Worm (Caenorhabditis elegans): ENCODE results near the gene math-20.
"Not testable (repeated sequence)": the region's sequence is repeated elsewhere in the genome, so short reads cannot be mapped to it uniquely, and the experiment has no call there.

Gene math-20

DNA sequence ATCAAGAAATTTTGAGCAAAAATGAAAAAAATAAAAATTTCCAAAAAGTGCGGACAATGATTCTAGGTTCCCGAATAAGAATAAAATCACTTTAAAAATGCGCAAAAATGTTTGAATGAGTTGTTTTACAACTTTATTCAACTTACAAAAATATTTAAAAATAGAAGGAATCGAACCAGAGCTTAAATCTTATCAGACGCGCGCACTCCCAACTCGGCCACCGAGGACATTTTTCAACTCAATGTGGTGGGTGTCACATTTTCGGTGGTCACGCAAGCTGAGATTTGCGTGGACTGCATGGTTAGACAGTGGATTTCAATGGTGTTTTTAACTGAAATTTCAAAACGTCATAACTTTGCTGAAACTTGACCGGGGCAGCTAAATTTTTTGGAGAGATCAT is 28.3 kb downstream of the math-20 start:
- peak; percentile 65 for TF ChIP-seq tbp1 (GFP tag; optimal IDR thresholded peaks at IDR 0.05)
- not testable (repeated sequence) for TF ChIP-seq rpc-1 (optimal IDR thresholded peaks at IDR 0.05)
- peak; percentile 28 for TF ChIP-seq rpc-1 (tag; optimal IDR thresholded peaks at IDR 0.05)
- peak; percentile 62; the same call in 1 of the 2 replicates for TF ChIP-seq lin-26 (GFP tag; IDR thresholded peaks at IDR 0.05)

- TF ChIP-seq hmg-20 (GFP tag; IDR thresholded peaks at IDR 0.05): no peak
- TF ChIP-seq mel-28 (tag; optimal IDR thresholded peaks at IDR 0.05; ENCODE audit: borderline replicate concordance): no peak
- TF ChIP-seq tbp1 (GFP tag; optimal IDR thresholded peaks at IDR 0.05): no peak
- TF ChIP-seq B0019.2 (GFP tag; conservative IDR thresholded peaks at IDR 0.05): no peak
- no peak for TF ChIP-seq hmg-1.2 (GFP tag; IDR thresholded peaks at IDR 0.05)
- no peak for TF ChIP-seq B0336.3 (GFP tag; IDR thresholded peaks at IDR 0.05)
- TF ChIP-seq nfya-1 (tag; optimal IDR thresholded peaks at IDR 0.05; ENCODE audit: borderline replicate concordance, insufficient read depth): no peak
- TF ChIP-seq F49E8.2 (tag; optimal IDR thresholded peaks at IDR 0.05; ENCODE audit: insufficient read depth): no peak
- TF ChIP-seq pbrm-1 (GFP tag; IDR thresholded peaks at IDR 0.05): no peak
- no peak for TF ChIP-seq dox-1 (GFP tag; IDR thresholded peaks at IDR 0.05)
- no peak for TF ChIP-seq madf-3 (GFP tag; IDR thresholded peaks at IDR 0.05)
- TF ChIP-seq chd-7 (tag; optimal IDR thresholded peaks at IDR 0.05): no peak
- no peak for TF ChIP-seq ceh-40 (GFP tag; IDR thresholded peaks at IDR 0.05)
- no peak for TF ChIP-seq nhr-90 (tag; optimal IDR thresholded peaks at IDR 0.05)
- no peak for TF ChIP-seq unc-62 (GFP tag; optimal IDR thresholded peaks at IDR 0.05)
- no peak for TF ChIP-seq pha-4 (tag; optimal IDR thresholded peaks at IDR 0.05)
- no peak for TF ChIP-seq cebp-2 (GFP tag; IDR thresholded peaks at IDR 0.05)
- no peak for TF ChIP-seq akir-1 (GFP tag; optimal IDR thresholded peaks at IDR 0.05)
- TF ChIP-seq him-1 (tag; optimal IDR thresholded peaks at IDR 0.05): no peak
- no peak for TF ChIP-seq cebp-1 (GFP tag; IDR thresholded peaks at IDR 0.05)
- TF ChIP-seq cebp-1 (tag; optimal IDR thresholded peaks at IDR 0.05): no peak
These were observed 30.2 kb downstream of the math-20 start, which contains the start of gene bath-21 for ce11 chrII:2026525-2026924. TSS of gene bath-21 (minus strand) at chrII:2026625.

DNA sequence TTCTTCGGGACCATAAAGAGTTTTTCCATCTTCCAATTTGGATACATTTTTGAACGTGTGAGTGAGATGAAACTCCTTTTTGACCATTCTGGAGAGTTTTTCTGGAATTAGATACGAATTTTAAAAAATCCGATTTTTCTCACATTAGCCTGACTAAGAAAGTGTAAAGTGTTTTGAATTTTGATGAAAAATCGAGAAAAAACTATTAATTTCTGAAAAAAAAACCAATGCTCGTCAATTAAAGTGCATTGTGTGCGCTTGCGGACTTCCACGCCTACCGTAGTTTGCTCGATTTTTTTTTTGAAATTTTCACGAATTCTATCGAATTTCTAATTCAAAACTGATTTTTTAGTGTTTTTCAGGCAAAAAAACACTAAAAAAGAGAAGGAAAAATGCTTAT is 32.4 kb downstream of the math-20 start, which contains the start of gene bath-1:
Gene bath-1, minus strand, starts transcription at position 101 of the 400 bp plus-strand sequence.
- TF ChIP-seq efl-1 (GFP tag; optimal IDR thresholded peaks at IDR 0.05) (no peak), lsl-1 (GFP tag; optimal IDR thresholded peaks at IDR 0.05) (peak; percentile 39), repo-1 (tag; optimal IDR thresholded peaks at IDR 0.05) (no peak), K11D2.4 (GFP tag; IDR thresholded peaks at IDR 0.05) (no peak), ceh-40 (GFP tag; IDR thresholded peaks at IDR 0.05) (no peak), nfyb-1 (GFP tag; IDR thresholded peaks at IDR 0.05) (no peak), gei-17 (GFP tag; optimal IDR thresholded peaks at IDR 0.05) (no peak)

- peak; percentile 15 for TF ChIP-seq athp-1 (tag; optimal IDR thresholded peaks at IDR 0.05)
- TF ChIP-seq B0261.1 (tag; optimal IDR thresholded peaks at IDR 0.05): no peak
- no peak for TF ChIP-seq die-1 (tag; optimal IDR thresholded peaks at IDR 0.05)
- TF ChIP-seq egl-18 (GFP tag; IDR thresholded peaks at IDR 0.05): no peak
- peak; percentile 57 for TF ChIP-seq lsl-1 (GFP tag; optimal IDR thresholded peaks at IDR 0.05)
These were observed 34.0 kb downstream of the math-20 start, which contains the start of gene bath-3 for ce11 chrII:2030367-2030766. TSS of gene bath-3 (minus strand) at chrII:2030467.

ce11 chrII:2031852-2032251 is 35.5 kb downstream of the math-20 start, which contains the start of gene bath-5:
TSS of gene bath-5 (minus strand) at chrII:2031952.
- TF ChIP-seq D2030.7 (GFP tag; IDR thresholded peaks at IDR 0.05): peak; percentile 40; the same call in 1 of the 2 replicates
- TF ChIP-seq snpc-1.1 (tag; optimal IDR thresholded peaks at IDR 0.05; ENCODE audit: insufficient read depth): no peak
- TF ChIP-seq let-607 (tag; optimal IDR thresholded peaks at IDR 0.05): no peak
- TF ChIP-seq lsl-1 (GFP tag; optimal IDR thresholded peaks at IDR 0.05): peak; percentile 82
- TF ChIP-seq lin-54 (GFP tag; optimal IDR thresholded peaks at IDR 0.05): no peak
- TF ChIP-seq ztf-26 (tag; optimal IDR thresholded peaks at IDR 0.05): no peak
- TF ChIP-seq madf-6 (GFP tag; IDR thresholded peaks at IDR 0.05): peak; percentile 42; the same call in 1 of the 2 replicates
- no peak for TF ChIP-seq madf-3 (GFP tag; IDR thresholded peaks at IDR 0.05)
- TF ChIP-seq F52B5.7 (tag; optimal IDR thresholded peaks at IDR 0.05): no peak
